Fruit fly (Drosophila melanogaster) whole organism, embryonic: ENCODE measurements around the gene CG6983.

Experiments used
- ATbp ChIP-seq: fragments of 200-800 bp; sonication (Bioruptor generic); optimal IDR thresholded peaks from 2 replicates; lab custom pipeline; 2017; ENCODE audit warnings: missing biosample characterization, mild to moderate bottlenecking, missing genetic modification characterization, missing genetic modification reagents
- Ada2b ChIP-seq: fragments of 200-800 bp; sonication (Bioruptor generic); IDR thresholded peaks from 2 replicates; pipeline ENCODE4 v1.3.6; 2022; ENCODE audit warnings: missing biosample characterization, missing genetic modification characterization
- BEAF-32 ChIP-seq: fragments of 200-800 bp; sonication (Bioruptor generic); optimal IDR thresholded peaks from 3 replicates; lab custom pipeline; 2017; ENCODE audit warnings: missing biosample characterization, missing genetic modification characterization, mild to moderate bottlenecking, moderate library complexity, missing genetic modification reagents
- CG1024 ChIP-seq: fragments of 200-800 bp; sonication (Bioruptor generic); IDR thresholded peaks from 2 replicates; pipeline ENCODE4 v1.3.6; 2022; ENCODE audit warnings: missing biosample characterization, missing genetic modification characterization
- CG10654 ChIP-seq: fragments of 200-800 bp; sonication (Bioruptor generic); optimal IDR thresholded peaks from 2 replicates; lab custom pipeline; 2016; ENCODE audit warnings: missing biosample characterization, missing genetic modification characterization
- CG13894 ChIP-seq: fragments of 200-800 bp; sonication (Bioruptor generic); optimal IDR thresholded peaks from 3 replicates; lab custom pipeline; 2018; ENCODE audit warnings: missing biosample characterization, mild to moderate bottlenecking, missing genetic modification characterization, moderate library complexity
- CG1529 ChIP-seq: fragments of 200-800 bp; sonication (Bioruptor generic); optimal IDR thresholded peaks from 3 replicates; lab custom pipeline; 2018; ENCODE audit warnings: missing biosample characterization, missing genetic modification characterization
- CG15479 ChIP-seq: fragments of 200-800 bp; sonication (Bioruptor generic); optimal IDR thresholded peaks from 3 replicates; lab custom pipeline; 2019; ENCODE audit warnings: missing biosample characterization, mild to moderate bottlenecking, missing genetic modification characterization, moderate library complexity
- CG17802 ChIP-seq: fragments of 200-800 bp; sonication (Bioruptor generic); optimal IDR thresholded peaks from 2 replicates; lab custom pipeline; 2018; ENCODE audit warnings: missing biosample characterization, mild to moderate bottlenecking, missing genetic modification characterization, moderate library complexity
- CG18476 ChIP-seq: fragments of 200-800 bp; sonication (Bioruptor generic); optimal IDR thresholded peaks from 2 replicates; lab custom pipeline; 2016; ENCODE audit warnings: missing biosample characterization, mild to moderate bottlenecking, missing genetic modification characterization
- CG2202 ChIP-seq: fragments of 200-800 bp; sonication (Bioruptor generic); optimal IDR thresholded peaks from 2 replicates; lab custom pipeline; 2018; ENCODE audit warnings: missing biosample characterization, mild to moderate bottlenecking, missing genetic modification characterization
- CG31441 ChIP-seq: fragments of 200-800 bp; sonication (Bioruptor generic); IDR thresholded peaks from 2 replicates; pipeline ENCODE4 v1.3.6; 2022; ENCODE audit warnings: missing biosample characterization, missing genetic modification characterization
- CG32767 ChIP-seq: fragments of 200-800 bp; sonication (Bioruptor generic); IDR thresholded peaks from 2 replicates; pipeline ENCODE4 v1.3.6; 2022; ENCODE audit warnings: missing biosample characterization, missing genetic modification characterization
- CG3281 ChIP-seq: fragments of 200-800 bp; sonication (Bioruptor generic); optimal IDR thresholded peaks from 3 replicates; lab custom pipeline; 2017; ENCODE audit warnings: missing biosample characterization, mild to moderate bottlenecking, missing genetic modification characterization
- CG42726 ChIP-seq: fragments of 200-800 bp; sonication (Bioruptor generic); IDR thresholded peaks from 2 replicates; pipeline ENCODE4 v1.3.6; 2022; ENCODE audit warnings: missing biosample characterization, missing genetic modification characterization; ENCODE audit not compliant: partially characterized antibody
- CG4854 ChIP-seq: fragments of 200-800 bp; sonication (Bioruptor generic); optimal IDR thresholded peaks from 2 replicates; lab custom pipeline; 2016; ENCODE audit warnings: missing biosample characterization, missing genetic modification characterization, inconsistent platforms
- CG6175 ChIP-seq: fragments of 200-800 bp; sonication (Bioruptor generic); IDR thresholded peaks from 3 replicates; pipeline ENCODE4 v1.3.6; 2022; ENCODE audit warnings: missing biosample characterization, missing genetic modification characterization
- CG6272 ChIP-seq: fragments of 200-800 bp; sonication (Bioruptor generic); IDR thresholded peaks from 2 replicates; pipeline ENCODE4 v1.3.6; 2022; ENCODE audit warnings: missing biosample characterization, missing genetic modification characterization
- CG6654 ChIP-seq: fragments of 200-800 bp; sonication (Bioruptor generic); optimal IDR thresholded peaks from 2 replicates; lab custom pipeline; 2017; ENCODE audit warnings: missing biosample characterization, mild to moderate bottlenecking, missing genetic modification characterization
- CG7357 ChIP-seq: fragments of 200-800 bp; sonication (Bioruptor generic); IDR thresholded peaks from 3 replicates; pipeline ENCODE4 v1.3.6; 2022; ENCODE audit warnings: missing biosample characterization, missing genetic modification characterization
- CG7745 ChIP-seq: fragments of 200-800 bp; sonication (Bioruptor generic); optimal IDR thresholded peaks from 2 replicates; lab custom pipeline; 2018; ENCODE audit warnings: missing biosample characterization, mild to moderate bottlenecking, missing genetic modification characterization, moderate library complexity
- CG8944 ChIP-seq: fragments of 200-800 bp; sonication (Bioruptor generic); optimal IDR thresholded peaks from 3 replicates; lab custom pipeline; 2016; ENCODE audit warnings: missing biosample characterization, missing genetic modification characterization
- CG9215 ChIP-seq: fragments of 200-800 bp; sonication (Bioruptor generic); IDR thresholded peaks from 2 replicates; pipeline ENCODE4 v1.3.6; 2022; ENCODE audit warnings: missing biosample characterization, missing genetic modification characterization
- CoRest ChIP-seq: fragments of 200-800 bp; sonication (Bioruptor generic); optimal IDR thresholded peaks from 3 replicates; lab custom pipeline; 2018; ENCODE audit warnings: missing biosample characterization, mild to moderate bottlenecking, missing genetic modification characterization, moderate library complexity
- Doc3 ChIP-seq: fragments of 200-800 bp; sonication (Bioruptor generic); IDR thresholded peaks from 3 replicates; pipeline ENCODE4 v1.3.6; 2022; ENCODE audit warnings: missing biosample characterization, missing genetic modification characterization; ENCODE audit not compliant: partially characterized antibody
- Eip74EF ChIP-seq, 2 experiments: fragments of 200-800 bp in 1 of 2; fragments of >200 bp in 1 of 2; sonication (Bioruptor generic) in 1 of 2; optimal IDR thresholded peaks; 2 replicates each; lab custom pipeline; 2017 to 2019; ENCODE audit warnings: missing biosample characterization in 2 of 2, missing genetic modification characterization in 2 of 2, mild to moderate bottlenecking in 1 of 2, moderate library complexity in 1 of 2
- Gug ChIP-seq: fragments of 200-800 bp; sonication (Bioruptor generic); IDR thresholded peaks from 4 replicates; pipeline ENCODE4 v1.3.6; 2022; ENCODE audit warnings: missing biosample characterization, missing genetic modification characterization
- Hsf ChIP-seq: fragments of 200-800 bp; sonication (Bioruptor generic); optimal IDR thresholded peaks from 3 replicates; lab custom pipeline; 2016; ENCODE audit warnings: missing biosample characterization, missing genetic modification characterization
- Jarid2 ChIP-seq: fragments of 200-800 bp; sonication (Bioruptor generic); optimal IDR thresholded peaks from 3 replicates; lab custom pipeline; 2017; ENCODE audit warnings: mild to moderate bottlenecking, missing biosample characterization, missing genetic modification reagents, missing genetic modification characterization
- MBD-R2 ChIP-seq: fragments of 200-800 bp; sonication (Bioruptor generic); IDR thresholded peaks from 2 replicates; pipeline ENCODE4 v1.3.6; 2022; ENCODE audit warnings: missing biosample characterization, missing genetic modification characterization
- NFAT ChIP-seq: fragments of 200-800 bp; sonication (Bioruptor generic); IDR thresholded peaks from 2 replicates; pipeline ENCODE4 v1.3.6; 2022; ENCODE audit warnings: missing biosample characterization, missing genetic modification characterization
- Ptx1 ChIP-seq: fragments of 200-800 bp; sonication (Bioruptor generic); IDR thresholded peaks from 2 replicates; pipeline ENCODE4 v1.3.6; 2022; ENCODE audit warnings: missing biosample characterization, missing genetic modification characterization
- Six4 ChIP-seq: fragments of 200-800 bp; sonication (Bioruptor generic); optimal IDR thresholded peaks from 2 replicates; lab custom pipeline; 2016; ENCODE audit warnings: missing biosample characterization, missing genetic modification characterization
- Tbp ChIP-seq: fragments of >200 bp; optimal IDR thresholded peaks from 2 replicates; lab custom pipeline; 2018; ENCODE audit warnings: missing biosample characterization, missing genetic modification characterization
- aop ChIP-seq: fragments of 200-800 bp; sonication (Bioruptor generic); IDR thresholded peaks from 2 replicates; pipeline ENCODE4 v1.3.6; 2022; ENCODE audit warnings: missing biosample characterization, missing genetic modification characterization
- br ChIP-seq: fragments of >200 bp; optimal IDR thresholded peaks from 2 replicates; lab custom pipeline; 2017
- chif ChIP-seq, 2 experiments: fragments of 200-800 bp; sonication (Bioruptor generic); optimal IDR thresholded peaks; 3 replicates each; lab custom pipeline; 2016; ENCODE audit warnings: missing biosample characterization in 2 of 2, missing genetic modification characterization in 2 of 2
- chinmo ChIP-seq: fragments of 200-800 bp; sonication (Bioruptor generic); IDR thresholded peaks from 4 replicates; pipeline ENCODE4 v1.3.6; 2022; ENCODE audit warnings: missing biosample characterization, missing genetic modification characterization; ENCODE audit not compliant: partially characterized antibody
- corto ChIP-seq: fragments of 200-800 bp; sonication (Bioruptor generic); optimal IDR thresholded peaks from 2 replicates; lab custom pipeline; 2016; ENCODE audit warnings: missing biosample characterization, mild to moderate bottlenecking, missing genetic modification characterization, moderate library complexity
- disco-r ChIP-seq: fragments of 200-800 bp; sonication (Bioruptor generic); optimal IDR thresholded peaks from 2 replicates; lab custom pipeline; 2016; ENCODE audit warnings: missing biosample characterization, missing genetic modification characterization
- esg ChIP-seq: fragments of 200-800 bp; sonication (Bioruptor generic); conservative IDR thresholded peaks from 2 replicates; pipeline ENCODE4 v1.3.6; 2022; ENCODE audit warnings: missing biosample characterization, missing genetic modification characterization
- fd102C ChIP-seq: fragments of 200-800 bp; sonication (Bioruptor generic); optimal IDR thresholded peaks from 2 replicates; lab custom pipeline; 2018; ENCODE audit warnings: missing biosample characterization, mild to moderate bottlenecking, missing genetic modification characterization, moderate library complexity
- fu2 ChIP-seq: fragments of 200-800 bp; sonication (Bioruptor generic); optimal IDR thresholded peaks from 2 replicates; lab custom pipeline; 2016; ENCODE audit warnings: missing biosample characterization, missing genetic modification characterization
- her ChIP-seq: fragments of 200-800 bp; sonication (Bioruptor generic); optimal IDR thresholded peaks from 2 replicates; lab custom pipeline; 2016; ENCODE audit warnings: missing biosample characterization, missing genetic modification characterization
- luna ChIP-seq: fragments of 200-800 bp; sonication (Bioruptor generic); optimal IDR thresholded peaks from 2 replicates; lab custom pipeline; 2016; ENCODE audit warnings: missing biosample characterization, missing genetic modification characterization
- pzg ChIP-seq: fragments of 200-800 bp; sonication (Bioruptor generic); optimal IDR thresholded peaks from 3 replicates; lab custom pipeline; 2018; ENCODE audit warnings: missing biosample characterization, mild to moderate bottlenecking, missing genetic modification characterization, moderate library complexity
- sd ChIP-seq: fragments of 200-800 bp; sonication (Bioruptor generic); optimal IDR thresholded peaks from 3 replicates; lab custom pipeline; 2018; ENCODE audit warnings: missing biosample characterization, mild to moderate bottlenecking, missing genetic modification characterization, moderate library complexity
- sima ChIP-seq: fragments of 200-800 bp; sonication (Bioruptor generic); optimal IDR thresholded peaks from 2 replicates; lab custom pipeline; 2016; ENCODE audit warnings: missing biosample characterization, missing genetic modification characterization
- sob ChIP-seq: fragments of 200-800 bp; sonication (Bioruptor generic); IDR thresholded peaks from 2 replicates; pipeline ENCODE4 v1.3.6; 2022; ENCODE audit warnings: missing biosample characterization, missing genetic modification characterization
- zen2 ChIP-seq: fragments of 200-800 bp; sonication (Bioruptor generic); IDR thresholded peaks from 3 replicates; pipeline ENCODE4 v1.3.6; 2022; ENCODE audit warnings: missing biosample characterization, missing genetic modification characterization; ENCODE audit not compliant: partially characterized antibody
- zfh1 ChIP-seq: fragments of 200-800 bp; sonication (Bioruptor generic); IDR thresholded peaks from 3 replicates; pipeline ENCODE4 v1.3.6; 2022; ENCODE audit warnings: missing biosample characterization, missing genetic modification characterization

CG6983 gene

DNA sequence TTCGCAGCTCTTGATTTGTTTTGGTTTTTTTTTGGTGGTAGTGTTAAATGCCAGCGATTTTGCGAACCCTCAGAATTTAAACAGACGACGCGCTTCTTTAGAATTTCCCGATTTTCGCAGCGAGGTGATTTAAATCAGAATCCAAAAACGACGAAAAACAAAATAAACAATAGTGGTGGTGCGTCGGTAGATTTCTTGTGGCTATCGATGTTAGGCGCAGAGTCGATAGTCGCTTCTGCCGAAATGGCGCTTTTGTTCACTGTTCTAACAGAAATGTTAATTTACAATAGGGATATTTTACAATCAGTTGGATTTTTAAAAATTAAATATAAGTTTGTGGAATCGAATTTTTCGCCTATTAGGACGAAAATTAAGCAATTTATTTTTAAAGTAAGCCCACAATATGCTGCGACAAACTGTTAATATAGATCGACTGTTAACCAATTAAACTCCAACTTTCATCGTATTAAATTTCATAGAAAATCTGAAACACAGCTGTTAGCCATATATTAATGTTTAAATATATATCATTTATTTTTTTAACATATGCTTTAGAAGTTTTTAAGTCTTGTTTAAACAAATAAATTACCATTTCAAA, at the start of gene CG6983 (continued):
- TF ChIP-seq BEAF-32 = peak; percentile 85
- no peak for TF ChIP-seq Tbp
- no peak for TF ChIP-seq disco-r
- TF ChIP-seq ATbp (GFP tag; lab: Kevin White, UChicago) = no peak
- no peak for TF ChIP-seq CG4854 (GFP tag; lab: Kevin White, UChicago)
- TF ChIP-seq CG6654 (GFP tag; lab: Kevin White, UChicago) = no peak
- no peak for TF ChIP-seq her (GFP tag; lab: Kevin White, UChicago)
- no peak for TF ChIP-seq CG2202 (tag; lab: Kevin White, UChicago)
- TF ChIP-seq fu2 (GFP tag; lab: Kevin White, UChicago) = no peak
- TF ChIP-seq Hsf (GFP tag; lab: Kevin White, UChicago) = no peak
- TF ChIP-seq CG10654 (GFP tag; lab: Kevin White, UChicago) = no peak
- TF ChIP-seq CG42726 (GFP tag; lab: Robert Waterston, UW) = peak; percentile 72
- TF ChIP-seq CG7745 (tag; lab: Kevin White, UChicago) = no peak
- TF ChIP-seq esg = no peak
- TF ChIP-seq CG18476 (GFP tag; lab: Kevin White, UChicago) = peak; percentile 26
- no peak for TF ChIP-seq aop
- TF ChIP-seq NFAT = no peak
- TF ChIP-seq pzg = no peak
- TF ChIP-seq sob (GFP tag; lab: Robert Waterston, UW) = no peak
- TF ChIP-seq br (lab: Kevin White, UChicago) = no peak
- no peak for TF ChIP-seq CG1529 (GFP tag; lab: Kevin White, UChicago)
- no peak for TF ChIP-seq CG8944 (GFP tag; lab: Kevin White, UChicago)
- TF ChIP-seq Gug (GFP tag; lab: Robert Waterston, UW) = no peak
- no peak for TF ChIP-seq CG1024 (GFP tag; lab: Robert Waterston, UW)
- peak; percentile 28; the same call in 1 of the 2 replicates for TF ChIP-seq CG6272 (GFP tag; lab: Robert Waterston, UW)
- TF ChIP-seq sima = no peak
- no peak for TF ChIP-seq Eip74EF (GFP tag; optimal IDR thresholded peaks at IDR 0.05; lab: Kevin White, UChicago)
- peak; percentile 79; the same call in 3 of the 4 replicates for TF ChIP-seq chinmo (GFP tag; lab: Robert Waterston, UW)
- TF ChIP-seq MBD-R2 (GFP tag; lab: Robert Waterston, UW) = peak; percentile 31
- TF ChIP-seq fd102C (GFP tag; lab: Kevin White, UChicago) = no peak
- TF ChIP-seq Ptx1 (GFP tag; lab: Robert Waterston, UW) = no peak
- TF ChIP-seq Doc3 (GFP tag; lab: Robert Waterston, UW) = peak; percentile 61
- TF ChIP-seq sd (tag; lab: Kevin White, UChicago) = no peak
- TF ChIP-seq CoRest (tag; lab: Kevin White, UChicago) = no peak
- TF ChIP-seq CG32767 (GFP tag; lab: Robert Waterston, UW) = no peak
- no peak; the same call in 2 of the 3 replicates for TF ChIP-seq zen2 (GFP tag; lab: Robert Waterston, UW)
- no peak for TF ChIP-seq CG7357
- TF ChIP-seq Ada2b (GFP tag; lab: Robert Waterston, UW) = no peak
- TF ChIP-seq Jarid2 = no peak
- 0 out of 3 replicates have a peak, but pooled peaks have one; percentile 11 for TF ChIP-seq zfh1
- peak; percentile 24; the same call in 1 of the 2 replicates for TF ChIP-seq CG31441 (GFP tag; lab: Robert Waterston, UW)
- TF ChIP-seq chif (GFP tag; optimal IDR thresholded peaks at IDR 0.05; lab: Kevin White, UChicago) = no peak
- TF ChIP-seq CG17802 (tag; lab: Kevin White, UChicago) = no peak
- TF ChIP-seq CG9215 (GFP tag; lab: Robert Waterston, UW) = no peak
- TF ChIP-seq CG3281 = no peak
- TF ChIP-seq Six4 (GFP tag; lab: Kevin White, UChicago) = no peak
- TF ChIP-seq CG6175 (GFP tag; lab: Robert Waterston, UW) = no peak
- peak; percentile 0 for TF ChIP-seq CG13894 (tag; lab: Kevin White, UChicago)
- TF ChIP-seq luna = no peak
- TF ChIP-seq CG15479 = no peak
- peak; percentile 14 for TF ChIP-seq corto (GFP tag; lab: Kevin White, UChicago)
